Fruit fly (Drosophila melanogaster) S2 (cell line): ENCODE measurements around the gene CG42847.

Source experiments
- CG8478 ChIP-seq: fragments of >200 bp; optimal IDR thresholded peaks from 2 replicates; lab custom pipeline; 2018
- CTCF ChIP-seq, 2 experiments: fragments of >200 bp; optimal IDR thresholded peaks; 2 replicates each; lab custom pipeline; 2018

DNA sequence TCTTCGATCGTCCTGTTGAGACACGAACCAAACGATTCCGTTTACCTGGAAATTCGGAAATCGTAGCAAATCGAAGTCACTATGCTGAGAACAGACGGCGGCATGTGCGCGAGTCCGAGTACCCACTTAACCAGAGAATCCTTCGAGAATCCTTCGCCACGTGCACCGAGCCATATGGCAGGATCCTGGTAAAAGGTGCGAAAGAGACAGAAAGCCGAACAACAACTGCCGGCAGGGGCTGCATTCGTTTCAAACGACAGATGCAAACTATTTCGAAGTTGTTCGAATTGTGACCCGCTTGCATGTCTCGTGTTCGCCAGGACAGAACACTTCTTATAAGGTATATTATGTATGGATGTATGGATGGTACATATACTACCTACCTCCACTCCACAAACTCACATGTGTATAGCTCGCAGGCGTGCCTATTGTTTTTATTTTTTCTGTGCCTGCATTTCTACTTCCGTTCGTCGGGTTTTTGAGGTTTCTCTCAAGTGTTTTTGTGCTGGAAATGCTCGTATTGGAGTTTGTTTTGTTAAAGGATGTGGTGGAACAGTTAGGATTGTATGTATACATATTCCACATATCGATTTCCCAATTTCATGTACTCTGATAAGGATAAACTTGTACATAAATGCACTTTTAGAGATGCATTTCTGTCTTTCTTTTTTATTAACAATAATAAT, 26.8 kb downstream of the CG42847 start:
- TF ChIP-seq CTCF (optimal IDR thresholded peaks at IDR 0.05; lab: Kevin White, UChicago) (no peak), CG8478 (lab: Kevin White, UChicago) (no peak)
